Worm (Caenorhabditis elegans): Measurements from ENCODE around the gene jhdm-1.

DNA sequence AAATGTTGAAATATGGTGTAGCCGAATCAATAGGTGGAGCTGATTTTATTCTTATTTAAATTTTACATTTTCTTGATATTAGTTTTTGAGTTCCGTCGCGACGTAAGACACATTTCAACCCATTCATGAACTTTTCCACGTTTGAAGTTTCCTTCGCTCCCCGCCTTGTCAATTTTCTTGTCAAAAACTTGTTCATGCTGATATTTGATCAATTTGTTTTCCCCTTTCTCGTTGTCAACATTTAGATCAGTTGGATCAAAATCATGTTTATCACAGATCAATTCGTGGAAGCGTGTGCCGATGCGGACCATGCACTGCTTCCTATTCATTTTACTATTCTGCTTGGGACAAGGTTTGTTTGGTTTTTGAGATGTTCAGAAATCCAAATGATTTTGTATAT is 28.6 kb downstream of the jhdm-1 start, which contains the start of gene chtb-2:
- TF ChIP-seq cog-1 (tag; optimal IDR thresholded peaks at IDR 0.05): no peak
- TF ChIP-seq klf-2 (GFP tag; conservative IDR thresholded peaks at IDR 0.05): no peak
- TF ChIP-seq T22C8.4 (GFP tag; IDR thresholded peaks at IDR 0.05): no peak
- TF ChIP-seq tab-1 (GFP tag; IDR thresholded peaks at IDR 0.05): no peak
- no peak for TF ChIP-seq flt-1 (GFP tag; IDR thresholded peaks at IDR 0.05)
- no peak for TF ChIP-seq ztf-29 (GFP tag; IDR thresholded peaks at IDR 0.05)
- TF ChIP-seq med-1 (GFP tag; optimal IDR thresholded peaks at IDR 0.05; ENCODE audit: insufficient read depth): no peak
- TF ChIP-seq ref-1 (GFP tag; conservative IDR thresholded peaks at IDR 0.05): no peak
